Fruit fly (Drosophila melanogaster): ENCODE measurements around the gene Karybeta3.

Gene Karybeta3

DNA sequence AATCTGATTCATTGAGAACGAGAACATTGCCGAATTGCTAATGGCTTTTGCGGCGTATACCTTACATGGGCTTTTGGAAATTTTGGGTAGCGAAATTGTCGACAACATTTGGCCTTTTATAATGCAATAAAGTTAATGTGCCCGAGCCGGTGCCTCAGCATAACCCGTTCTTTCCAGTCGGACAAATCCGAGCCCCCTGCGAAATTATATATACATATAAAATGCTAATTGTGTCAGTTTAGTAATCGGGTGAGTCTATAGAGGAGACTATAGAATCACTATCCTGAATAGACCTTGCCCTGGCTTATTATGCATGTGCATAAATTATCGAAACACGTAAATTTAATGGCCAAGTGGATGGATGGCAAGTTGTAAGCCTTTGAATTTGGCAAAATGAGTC, 29.4 kb downstream of the Karybeta3 start:
- TF ChIP-seq Rel (GFP tag; optimal IDR thresholded peaks at IDR 0.05) (no peak), Rel (tag; optimal IDR thresholded peaks at IDR 0.05) (no peak)

DNA sequence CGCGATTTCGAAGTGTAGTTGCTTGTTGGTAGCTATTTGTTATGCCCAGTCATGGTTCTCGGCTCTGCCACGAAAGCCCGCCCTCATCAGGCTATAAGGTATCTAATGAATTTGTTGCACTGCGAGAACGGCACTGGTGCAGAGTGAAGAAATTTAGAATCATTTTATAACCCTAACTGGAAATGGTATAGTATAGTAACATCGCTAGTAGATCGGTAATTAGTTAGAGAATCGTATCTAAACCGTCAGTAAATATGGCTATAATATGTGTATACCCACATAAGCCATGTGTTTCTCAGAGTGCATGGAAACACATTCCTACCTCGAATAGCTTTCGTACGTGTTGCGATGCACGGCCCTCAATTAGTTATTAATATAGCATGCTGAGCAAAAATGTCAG, 38.2 kb downstream of the Karybeta3 start:
- TF ChIP-seq ey (GFP tag; optimal IDR thresholded peaks at IDR 0.05) (peak; percentile 43), CG32264 (GFP tag; optimal IDR thresholded peaks at IDR 0.05) (no peak), Vsx2 (GFP tag; optimal IDR thresholded peaks at IDR 0.05; ENCODE audit: partially characterized antibody) (no peak), psq (GFP tag; optimal IDR thresholded peaks at IDR 0.05) (no peak), pan (optimal IDR thresholded peaks at IDR 0.05) (no peak), foxo (GFP tag; optimal IDR thresholded peaks at IDR 0.05) (peak in 1 of 2 experiments; percentile 39), fru (GFP tag; optimal IDR thresholded peaks at IDR 0.05) (peak; percentile 19), h (GFP tag; optimal IDR thresholded peaks at IDR 0.05) (peak; percentile 39)

DNA sequence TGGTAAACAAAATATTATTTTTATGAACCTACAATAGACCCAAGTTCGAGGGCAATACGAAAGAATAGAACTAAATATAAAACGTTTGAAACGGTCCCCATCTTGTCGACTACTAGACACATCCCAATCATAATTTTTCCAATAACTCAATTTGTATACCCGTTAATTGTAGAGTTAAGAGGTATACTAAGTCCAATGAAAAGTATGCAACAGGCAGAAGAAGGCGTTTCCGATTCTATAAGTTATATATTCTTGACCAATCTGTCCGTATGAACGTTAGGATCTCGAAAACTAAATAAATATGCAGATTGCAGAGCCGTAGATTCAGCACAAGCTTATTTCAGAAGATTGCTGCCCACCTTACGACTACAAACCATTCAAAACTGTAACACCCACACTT, 41.5 kb downstream of the Karybeta3 start, which contains the start of gene CG33927:
CG33927 (minus strand) TSS at position 101 of the 400 bp plus-strand sequence.
- TF ChIP-seq dsf (GFP tag; optimal IDR thresholded peaks at IDR 0.05; ENCODE audit: borderline replicate concordance) = no peak
- TF ChIP-seq usp (GFP tag; optimal IDR thresholded peaks at IDR 0.05) = no peak

DNA sequence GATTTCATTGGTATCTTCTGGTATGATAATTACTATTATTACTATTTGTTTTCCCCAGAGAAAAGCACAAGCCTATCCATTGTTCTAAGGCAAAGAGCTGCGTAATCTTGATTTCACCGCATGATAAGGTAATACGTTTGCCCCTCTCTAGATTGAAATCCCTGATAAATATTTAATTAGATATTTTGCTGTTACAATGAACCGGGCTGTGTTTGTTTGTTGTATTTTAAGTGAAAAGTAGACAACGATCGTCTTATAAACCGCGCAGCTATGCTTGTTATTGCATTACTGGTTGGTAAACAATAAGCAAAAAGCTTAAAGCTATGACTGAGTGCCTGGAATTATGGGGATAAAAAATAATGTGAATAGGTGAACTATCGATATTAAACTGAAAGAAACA, 45.8 kb downstream of the Karybeta3 start:
- TF ChIP-seq sv (GFP tag; optimal IDR thresholded peaks at IDR 0.05) (no peak), Vsx2 (GFP tag; optimal IDR thresholded peaks at IDR 0.05; ENCODE audit: partially characterized antibody) (no peak), rgr (GFP tag; optimal IDR thresholded peaks at IDR 0.05) (no peak), usp (GFP tag; optimal IDR thresholded peaks at IDR 0.05) (no peak), lola (GFP tag; optimal IDR thresholded peaks at IDR 0.05) (no peak), br (GFP tag; optimal IDR thresholded peaks at IDR 0.05) (no peak), Dfd (GFP tag; optimal IDR thresholded peaks at IDR 0.05) (no peak), dl (GFP tag; optimal IDR thresholded peaks at IDR 0.05; ENCODE audit: insufficient read depth in 1 of 2, partially characterized antibody in 2 of 2) (no peak), Jra (GFP tag; optimal IDR thresholded peaks at IDR 0.05) (no peak), fru (GFP tag; optimal IDR thresholded peaks at IDR 0.05) (no peak), OdsH (GFP tag; optimal IDR thresholded peaks at IDR 0.05) (no peak), Hr78 (GFP tag; optimal IDR thresholded peaks at IDR 0.05) (no peak), Myc (optimal IDR thresholded peaks at IDR 0.05) (no peak)

Measured in whole organism, wandering third instar larva.